Fruit fly (Drosophila melanogaster): Measurements from ENCODE around the gene spen.

- TF ChIP-seq psq (optimal IDR thresholded peaks at IDR 0.05) = no peak
- TF ChIP-seq insv (optimal IDR thresholded peaks at IDR 0.05) = no peak
- no peak for TF ChIP-seq ttk (optimal IDR thresholded peaks at IDR 0.05)
Measured at dm6 chr2L:250507-251215, 91.8 kb downstream of the spen start, which contains the start of gene kis.
